Fruit fly (Drosophila melanogaster) whole organism, wandering third instar larva: ENCODE data around the gene TotM.

Experiments used
- Abd-B ChIP-seq: fragments of >200 bp; optimal IDR thresholded peaks from 2 replicates; lab custom pipeline; 2017; ENCODE audit warnings: missing biosample characterization, missing genetic modification characterization
- GATAd ChIP-seq: sonication (Bioruptor generic); optimal IDR thresholded peaks from 2 replicates; lab custom pipeline; 2016; ENCODE audit warnings: missing biosample characterization, missing genetic modification characterization
- Jra ChIP-seq: sonication (Bioruptor generic); optimal IDR thresholded peaks from 2 replicates; lab custom pipeline; 2016; ENCODE audit warnings: missing biosample characterization, missing genetic modification characterization
- Rel ChIP-seq, 2 experiments: fragments of 200-800 bp; sonication (Bioruptor generic) in 1 of 2; optimal IDR thresholded peaks; 2 replicates in 1 of 2; 3 replicates in 1 of 2; lab custom pipeline; 2016 to 2019; ENCODE audit warnings: mild to moderate bottlenecking in 2 of 2, missing biosample characterization in 2 of 2, missing genetic modification characterization in 2 of 2, moderate library complexity in 1 of 2
- Vsx2 ChIP-seq: fragments of 200-300, 225-300 bp; sonication (Bioruptor generic); optimal IDR thresholded peaks from 2 replicates; lab custom pipeline; 2018; ENCODE audit warnings: missing biosample characterization, missing genetic modification characterization; ENCODE audit not compliant: partially characterized antibody
- dmrt93B ChIP-seq: fragments of 200-800 bp; sonication (Bioruptor generic); optimal IDR thresholded peaks from 2 replicates; lab custom pipeline; 2018; ENCODE audit warnings: missing biosample characterization, mild to moderate bottlenecking, missing genetic modification characterization
- ey ChIP-seq: fragments of 200-800 bp; sonication (Bioruptor generic); optimal IDR thresholded peaks from 2 replicates; lab custom pipeline; 2016; ENCODE audit warnings: missing biosample characterization, missing genetic modification characterization
- fru ChIP-seq: fragments of 200-800 bp; sonication (Bioruptor generic); optimal IDR thresholded peaks from 3 replicates; lab custom pipeline; 2016; ENCODE audit warnings: missing biosample characterization, mild to moderate bottlenecking, missing genetic modification characterization
- jim ChIP-seq: fragments of 175-275, 200-325 bp; sonication (Bioruptor generic); optimal IDR thresholded peaks from 2 replicates; lab custom pipeline; 2016; ENCODE audit warnings: missing biosample characterization, mild to moderate bottlenecking, missing genetic modification characterization
- lola ChIP-seq: fragments of >200 bp; optimal IDR thresholded peaks from 2 replicates; lab custom pipeline; 2017; ENCODE audit warnings: missing biosample characterization, missing genetic modification characterization
- pan ChIP-seq: fragments of >200 bp; optimal IDR thresholded peaks from 2 replicates; lab custom pipeline; 2017
- psq ChIP-seq: fragments of 200-800 bp; sonication (Bioruptor generic); optimal IDR thresholded peaks from 3 replicates; lab custom pipeline; 2017; ENCODE audit warnings: missing biosample characterization, mild to moderate bottlenecking, missing genetic modification characterization, moderate library complexity
- sv ChIP-seq: fragments of 200-800 bp; sonication (Bioruptor generic); optimal IDR thresholded peaks from 3 replicates; lab custom pipeline; 2016; ENCODE audit warnings: missing biosample characterization, missing genetic modification characterization
- woc ChIP-seq: sonication (Bioruptor generic); optimal IDR thresholded peaks from 2 replicates; lab custom pipeline; 2016; ENCODE audit warnings: missing biosample characterization, mild to moderate bottlenecking, missing genetic modification characterization

- TF ChIP-seq woc (no peak), lola (GFP tag; lab: Kevin White, UChicago) (no peak), ey (GFP tag; lab: Kevin White, UChicago) (no peak), jim (no peak), GATAd (GFP tag; lab: Kevin White, UChicago) (no peak), pan (lab: Kevin White, UChicago) (no peak), Jra (GFP tag; lab: Kevin White, UChicago) (no peak), psq (GFP tag; lab: Kevin White, UChicago) (no peak), Rel (GFP tag; optimal IDR thresholded peaks at IDR 0.05; lab: Kevin White, UChicago) (no peak), Rel (tag; optimal IDR thresholded peaks at IDR 0.05; lab: Kevin White, UChicago) (no peak), fru (GFP tag; lab: Kevin White, UChicago) (no peak), dmrt93B (GFP tag; lab: Kevin White, UChicago) (no peak), sv (GFP tag; lab: Kevin White, UChicago) (no peak), Abd-B (GFP tag; lab: Kevin White, UChicago) (no peak), Vsx2 (GFP tag; lab: Kevin White, UChicago) (no peak)
These were observed 8.5 kb downstream of the TotM start, which contains the start of gene fusl for dm6 chr2L:5338024-5338720.
